Fruit fly (Drosophila melanogaster) whole organism, embryonic: ENCODE data around the gene pes.
A peak's percentile ranks its signal among the peaks of the same experiment; 100 is the strongest.

Experiments used
- CG12942 ChIP-seq: fragments of 200-800 bp; sonication (Bioruptor generic); optimal IDR thresholded peaks from 3 replicates; lab custom pipeline; 2016; ENCODE audit warnings: missing biosample characterization, missing genetic modification characterization
- CG13894 ChIP-seq: fragments of 200-800 bp; sonication (Bioruptor generic); optimal IDR thresholded peaks from 3 replicates; lab custom pipeline; 2018; ENCODE audit warnings: missing biosample characterization, mild to moderate bottlenecking, missing genetic modification characterization, moderate library complexity
- CG1603 ChIP-seq: fragments of 200-800 bp; sonication (Bioruptor generic); optimal IDR thresholded peaks from 2 replicates; lab custom pipeline; 2019; ENCODE audit warnings: missing biosample characterization, mild to moderate bottlenecking, missing genetic modification characterization, moderate library complexity
- CG1647 ChIP-seq: fragments of 200-800 bp; sonication (Bioruptor generic); optimal IDR thresholded peaks from 3 replicates; lab custom pipeline; 2016; ENCODE audit warnings: missing biosample characterization, missing genetic modification characterization
- CG17328 ChIP-seq: fragments of 200-800 bp; sonication (Bioruptor generic); IDR thresholded peaks from 2 replicates; pipeline ENCODE4 v1.3.6; 2022; ENCODE audit warnings: missing biosample characterization, missing genetic modification characterization
- CG2120 ChIP-seq: fragments of 200-800 bp; sonication (Bioruptor generic); optimal IDR thresholded peaks from 3 replicates; lab custom pipeline; 2016; ENCODE audit warnings: missing biosample characterization, missing genetic modification characterization
- CG2712 ChIP-seq: fragments of 200-800 bp; optimal IDR thresholded peaks from 3 replicates; lab custom pipeline; 2019; ENCODE audit warnings: missing biosample characterization, mild to moderate bottlenecking, missing genetic modification characterization, moderate library complexity
- CG3726 ChIP-seq: fragments of 200-800 bp; sonication (Bioruptor generic); IDR thresholded peaks from 3 replicates; pipeline ENCODE4, ENCODE4 v1.3.6; 2022; ENCODE audit warnings: missing biosample characterization, missing genetic modification characterization
- CG3847 ChIP-seq: fragments of 200-800 bp; sonication (Bioruptor generic); IDR thresholded peaks from 2 replicates; pipeline ENCODE4 v1.3.6; 2022; ENCODE audit warnings: missing biosample characterization, missing genetic modification characterization
- CG4424 ChIP-seq: fragments of 200-800 bp; sonication (Bioruptor generic); optimal IDR thresholded peaks from 3 replicates; lab custom pipeline; 2016; ENCODE audit warnings: missing biosample characterization, missing genetic modification characterization
- CG5245 ChIP-seq: fragments of 200-800 bp; sonication (Bioruptor generic); optimal IDR thresholded peaks from 3 replicates; lab custom pipeline; 2016; ENCODE audit warnings: missing biosample characterization, missing genetic modification characterization
- CG7357 ChIP-seq: fragments of 200-800 bp; sonication (Bioruptor generic); IDR thresholded peaks from 3 replicates; pipeline ENCODE4 v1.3.6; 2022; ENCODE audit warnings: missing biosample characterization, missing genetic modification characterization
- CG8388 ChIP-seq: fragments of 200-800 bp; sonication (Bioruptor generic); optimal IDR thresholded peaks from 2 replicates; lab custom pipeline; 2019; ENCODE audit warnings: missing biosample characterization, mild to moderate bottlenecking, missing genetic modification characterization, moderate library complexity
- CG9727 ChIP-seq: fragments of 200-800 bp; sonication (Bioruptor generic); optimal IDR thresholded peaks from 3 replicates; lab custom pipeline; 2017; ENCODE audit warnings: missing biosample characterization, mild to moderate bottlenecking, missing genetic modification characterization
- CkIIα-i1 ChIP-seq: fragments of 200-800 bp; sonication (Bioruptor generic); IDR thresholded peaks from 2 replicates; pipeline ENCODE4 v1.3.6; 2022; ENCODE audit warnings: missing biosample characterization, missing genetic modification characterization
- Dad ChIP-seq: fragments of 200-800 bp; sonication (Bioruptor generic); optimal IDR thresholded peaks from 3 replicates; lab custom pipeline; 2016; ENCODE audit warnings: missing biosample characterization, missing genetic modification characterization
- Fer3 ChIP-seq: fragments of 200-800 bp; sonication (Bioruptor generic); optimal IDR thresholded peaks from 2 replicates; lab custom pipeline; 2018; ENCODE audit warnings: missing biosample characterization, mild to moderate bottlenecking, missing genetic modification characterization, moderate library complexity
- Hr39 ChIP-seq: fragments of >200 bp; optimal IDR thresholded peaks from 2 replicates; lab custom pipeline; 2017
- MTF-1 ChIP-seq: fragments of 200-800 bp; sonication (Bioruptor generic); optimal IDR thresholded peaks from 2 replicates; lab custom pipeline; 2018; ENCODE audit warnings: missing biosample characterization, mild to moderate bottlenecking, missing genetic modification characterization, borderline replicate concordance
- Max ChIP-seq: fragments of 200-800 bp; sonication (Bioruptor generic); optimal IDR thresholded peaks from 2 replicates; lab custom pipeline; 2016; ENCODE audit warnings: missing biosample characterization, mild to moderate bottlenecking, missing genetic modification characterization
- Mes4 ChIP-seq: fragments of 200-800 bp; sonication (Bioruptor generic); optimal IDR thresholded peaks from 2 replicates; lab custom pipeline; 2016; ENCODE audit warnings: missing biosample characterization, missing genetic modification characterization
- Rfx ChIP-seq: fragments of 200-800 bp; sonication (Bioruptor generic); IDR thresholded peaks from 2 replicates; pipeline ENCODE4 v1.3.6; 2022; ENCODE audit warnings: missing biosample characterization, missing genetic modification characterization
- Rx ChIP-seq: fragments of 200-800 bp; sonication (Bioruptor generic); IDR thresholded peaks from 2 replicates; pipeline ENCODE4 v1.3.6; 2022; ENCODE audit warnings: missing biosample characterization, missing genetic modification characterization
- Sox102F ChIP-seq: fragments of 200-800 bp; sonication (Bioruptor generic); optimal IDR thresholded peaks from 2 replicates; lab custom pipeline; 2018; ENCODE audit warnings: missing biosample characterization, mild to moderate bottlenecking, missing genetic modification characterization, moderate library complexity
- Stat92E ChIP-seq, 3 experiments: fragments of >200 bp in 2 of 3; fragments of 200-800 bp in 1 of 3; sonication (Bioruptor generic) in 1 of 3; optimal IDR thresholded peaks; 2 replicates each; lab custom pipeline; 2017 to 2019; ENCODE audit warnings: missing biosample characterization in 3 of 3, missing genetic modification characterization in 3 of 3, mild to moderate bottlenecking in 1 of 3, moderate library complexity in 1 of 3
- Taf1 ChIP-seq: fragments of 200-800 bp; sonication (Bioruptor generic); IDR thresholded peaks from 2 replicates; pipeline ENCODE4 v1.3.6; 2022; ENCODE audit warnings: missing biosample characterization, missing genetic modification characterization
- Vsx1 ChIP-seq: fragments of 200-800 bp; sonication (Bioruptor generic); optimal IDR thresholded peaks from 2 replicates; lab custom pipeline; 2017; ENCODE audit warnings: missing biosample characterization, mild to moderate bottlenecking, missing genetic modification characterization, missing genetic modification reagents
- aop ChIP-seq: fragments of 200-800 bp; sonication (Bioruptor generic); IDR thresholded peaks from 2 replicates; pipeline ENCODE4 v1.3.6; 2022; ENCODE audit warnings: missing biosample characterization, missing genetic modification characterization
- ara ChIP-seq: fragments of 200-800 bp; sonication (Bioruptor generic); IDR thresholded peaks from 2 replicates; pipeline ENCODE4 v1.3.6; 2022; ENCODE audit warnings: missing biosample characterization, missing genetic modification characterization
- br ChIP-seq: fragments of >200 bp; optimal IDR thresholded peaks from 2 replicates; lab custom pipeline; 2017
- chif ChIP-seq, 2 experiments: fragments of 200-800 bp; sonication (Bioruptor generic); optimal IDR thresholded peaks; 3 replicates each; lab custom pipeline; 2016; ENCODE audit warnings: missing biosample characterization in 2 of 2, missing genetic modification characterization in 2 of 2
- ems ChIP-seq: fragments of 200-800 bp; sonication (Bioruptor generic); optimal IDR thresholded peaks from 3 replicates; lab custom pipeline; 2016; ENCODE audit warnings: missing biosample characterization, missing genetic modification characterization
- ewg ChIP-seq: fragments of 200-800 bp; sonication (Bioruptor generic); optimal IDR thresholded peaks from 3 replicates; lab custom pipeline; 2017; ENCODE audit warnings: mild to moderate bottlenecking, missing biosample characterization, missing genetic modification reagents, missing genetic modification characterization
- fd102C ChIP-seq: fragments of 200-800 bp; sonication (Bioruptor generic); optimal IDR thresholded peaks from 2 replicates; lab custom pipeline; 2018; ENCODE audit warnings: missing biosample characterization, mild to moderate bottlenecking, missing genetic modification characterization, moderate library complexity
- fd64A ChIP-seq: fragments of 200-800 bp; sonication (Bioruptor generic); optimal IDR thresholded peaks from 3 replicates; lab custom pipeline; 2018; ENCODE audit warnings: missing biosample characterization, mild to moderate bottlenecking, missing genetic modification characterization
- gsb ChIP-seq: fragments of 200-800 bp; sonication (Bioruptor generic); IDR thresholded peaks from 2 replicates; pipeline ENCODE4 v1.3.6; 2022; ENCODE audit warnings: missing biosample characterization, missing genetic modification characterization
- inv ChIP-seq: fragments of 200-800 bp; sonication (Bioruptor generic); IDR thresholded peaks from 2 replicates; pipeline ENCODE4 v1.3.6; 2022; ENCODE audit warnings: missing biosample characterization, missing genetic modification characterization; ENCODE audit not compliant: partially characterized antibody
- lab ChIP-seq: fragments of 200-800 bp; sonication (Bioruptor generic); optimal IDR thresholded peaks from 3 replicates; lab custom pipeline; 2017; ENCODE audit warnings: missing biosample characterization, missing genetic modification characterization, mild to moderate bottlenecking, moderate library complexity, missing genetic modification reagents
- lilli ChIP-seq: fragments of 200-800 bp; sonication (Bioruptor generic); optimal IDR thresholded peaks from 3 replicates; lab custom pipeline; 2016; ENCODE audit warnings: missing biosample characterization, missing genetic modification characterization
- lmd ChIP-seq: fragments of 200-800 bp; sonication (Bioruptor generic); IDR thresholded peaks from 2 replicates; pipeline ENCODE4 v1.3.6; 2022; ENCODE audit warnings: missing biosample characterization, missing genetic modification characterization
- nmo ChIP-seq: fragments of 200-800 bp; sonication (Bioruptor generic); optimal IDR thresholded peaks from 2 replicates; lab custom pipeline; 2018; ENCODE audit warnings: missing biosample characterization, mild to moderate bottlenecking, missing genetic modification characterization, moderate library complexity
- onecut ChIP-seq: fragments of 200-800 bp; sonication (Bioruptor generic); IDR thresholded peaks from 2 replicates; pipeline ENCODE4 v1.3.6; 2022; ENCODE audit warnings: missing biosample characterization, missing genetic modification characterization
- otp ChIP-seq: fragments of 200-800 bp; sonication (Bioruptor generic); IDR thresholded peaks from 3 replicates; pipeline ENCODE4, ENCODE4 v1.3.6; 2022; ENCODE audit warnings: missing biosample characterization, missing genetic modification characterization
- row ChIP-seq: fragments of 200-800 bp; sonication (Bioruptor generic); IDR thresholded peaks from 3 replicates; pipeline ENCODE4 v1.3.6; 2022; ENCODE audit warnings: missing biosample characterization, missing genetic modification characterization
- salm ChIP-seq: fragments of 200-800 bp; sonication (Bioruptor generic); optimal IDR thresholded peaks from 2 replicates; lab custom pipeline; 2018; ENCODE audit warnings: missing biosample characterization, mild to moderate bottlenecking, missing genetic modification characterization
- sc ChIP-seq, 3 experiments: fragments of >200 bp in 2 of 3; fragments of 200-800 bp in 1 of 3; sonication (Bioruptor generic) in 1 of 3; optimal IDR thresholded peaks; 2 replicates in 2 of 3; 3 replicates in 1 of 3; lab custom pipeline; 2017; ENCODE audit warnings: mild to moderate bottlenecking in 1 of 3, missing biosample characterization in 1 of 3, missing genetic modification characterization in 1 of 3, missing genetic modification reagents in 1 of 3
- sd ChIP-seq: fragments of 200-800 bp; sonication (Bioruptor generic); optimal IDR thresholded peaks from 3 replicates; lab custom pipeline; 2018; ENCODE audit warnings: missing biosample characterization, mild to moderate bottlenecking, missing genetic modification characterization, moderate library complexity
- sens ChIP-seq: fragments of 200-800 bp; sonication (Bioruptor generic); peaks from one replicate; lab custom pipeline; 2016; ENCODE audit warnings: missing biosample characterization, missing genetic modification characterization
- sisA ChIP-seq: fragments of 200-800 bp; sonication (Bioruptor generic); IDR thresholded peaks from 2 replicates; pipeline ENCODE4 v1.3.6; 2022; ENCODE audit warnings: missing biosample characterization, missing genetic modification characterization
- unpg ChIP-seq: fragments of 200-800 bp; sonication (Bioruptor generic); optimal IDR thresholded peaks from 3 replicates; lab custom pipeline; 2018; ENCODE audit warnings: missing biosample characterization, mild to moderate bottlenecking, missing genetic modification characterization, moderate library complexity
- vfl ChIP-seq: fragments of 200-800 bp; sonication (Bioruptor generic); optimal IDR thresholded peaks from 2 replicates; lab custom pipeline; 2016; ENCODE audit warnings: missing biosample characterization, missing genetic modification characterization
- wek ChIP-seq: fragments of 200-800 bp; sonication (Bioruptor generic); optimal IDR thresholded peaks from 3 replicates; lab custom pipeline; 2018; ENCODE audit warnings: missing biosample characterization, mild to moderate bottlenecking, missing genetic modification characterization, moderate library complexity

Gene pes

DNA sequence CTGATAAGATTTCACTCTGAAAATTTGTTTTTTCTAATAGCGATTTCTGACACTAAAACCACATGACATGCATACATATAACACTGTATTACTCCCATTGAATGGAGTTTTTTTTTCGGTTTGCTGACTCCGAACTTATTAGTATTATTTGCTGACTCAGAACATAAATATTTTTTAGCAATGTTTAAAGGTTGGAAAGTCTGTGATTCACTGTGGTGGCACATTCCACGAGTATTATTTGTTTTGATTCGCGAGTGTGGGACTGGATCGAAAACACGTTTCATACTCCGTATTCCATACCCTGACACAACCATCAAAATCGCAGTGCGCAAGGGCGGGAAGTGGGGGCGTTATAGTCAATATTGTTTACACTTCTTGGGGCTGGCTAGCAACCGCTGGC, 1.3 kb downstream of the pes start:
- TF ChIP-seq Dad (no peak), sc (optimal IDR thresholded peaks at IDR 0.05; lab: Kevin White, UChicago) (no peak), sc (GFP tag; optimal IDR thresholded peaks at IDR 0.05; lab: Kevin White, UChicago) (no peak), Taf1 (GFP tag; lab: Robert Waterston, UW) (0 out of 2 replicates have a peak, but pooled peaks have one; percentile 6), CG3847 (no peak), onecut (peak; percentile 30; the same call in 1 of the 2 replicates), vfl (GFP tag; lab: Kevin White, UChicago) (no peak), Stat92E (GFP tag; optimal IDR thresholded peaks at IDR 0.05; lab: Kevin White, UChicago) (no peak), CG7357 (GFP tag; lab: Robert Waterston, UW) (no peak), CkIIα-i1 (GFP tag; lab: Robert Waterston, UW) (no peak), ewg (GFP tag; lab: Kevin White, UChicago) (peak; percentile 30), Hr39 (lab: Kevin White, UChicago) (no peak), sisA (GFP tag; lab: Robert Waterston, UW) (no peak), CG1647 (GFP tag; lab: Kevin White, UChicago) (no peak), Rx (GFP tag; lab: Robert Waterston, UW) (no peak), CG5245 (GFP tag; lab: Kevin White, UChicago) (no peak), CG12942 (no peak), CG3726 (GFP tag; lab: Robert Waterston, UW) (no peak), CG2712 (tag; lab: Kevin White, UChicago) (no peak), CG13894 (tag; lab: Kevin White, UChicago) (peak; percentile 21), CG8388 (no peak), salm (tag; lab: Kevin White, UChicago) (no peak), sd (tag; lab: Kevin White, UChicago) (peak; percentile 82), nmo (no peak), br (lab: Kevin White, UChicago) (no peak), Rfx (0 out of 2 replicates have a peak, but pooled peaks have one; percentile 33)

DNA sequence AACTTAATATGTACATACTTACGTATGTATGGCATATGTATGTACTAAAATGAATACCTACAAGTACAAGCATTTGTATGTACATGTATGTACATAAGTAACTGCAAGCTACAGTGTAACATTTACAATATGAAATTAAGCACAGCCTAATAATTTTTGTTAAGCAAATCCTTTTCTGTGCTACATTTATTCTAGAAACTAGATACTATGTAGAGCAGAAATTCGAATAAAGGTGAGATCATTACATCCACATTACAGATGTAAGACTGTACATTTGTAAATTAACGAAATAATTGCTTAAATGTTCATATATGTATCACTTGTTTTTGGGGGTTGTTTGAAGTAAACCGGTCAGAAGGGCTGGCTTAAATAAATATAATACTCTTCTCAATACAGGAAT, 2.0 kb downstream of the pes start:
- TF ChIP-seq CG17328 (GFP tag; lab: Robert Waterston, UW) (peak; percentile 17; the same call in 1 of the 2 replicates), fd102C (no peak), chif (GFP tag; optimal IDR thresholded peaks at IDR 0.05; lab: Kevin White, UChicago) (no peak), otp (GFP tag; lab: Robert Waterston, UW) (no peak), unpg (peak; percentile 2), MTF-1 (no peak), CG5245 (GFP tag; lab: Kevin White, UChicago) (no peak), Max (GFP tag; lab: Kevin White, UChicago) (no peak), CG2120 (GFP tag; lab: Kevin White, UChicago) (peak; percentile 57), CG1603 (tag; lab: Kevin White, UChicago) (peak; percentile 54), ems (GFP tag; lab: Kevin White, UChicago) (no peak), wek (no peak), CG4424 (peak; percentile 19), fd64A (GFP tag; lab: Kevin White, UChicago) (no peak), Mes4 (no peak), gsb (0 out of 2 replicates have a peak, but pooled peaks have one; percentile 12), Fer3 (tag; lab: Kevin White, UChicago) (peak; percentile 40), inv (no peak), sens (peak; percentile 77), CG9727 (no peak), lab (GFP tag; lab: Kevin White, UChicago) (peak; percentile 17), row (GFP tag; lab: Robert Waterston, UW) (peak; percentile 57; the same call in 2 of the 3 replicates), lilli (GFP tag; lab: Kevin White, UChicago) (peak; percentile 33), lmd (GFP tag; lab: Robert Waterston, UW) (0 out of 2 replicates have a peak, but pooled peaks have one; percentile 29), Sox102F (GFP tag; lab: Kevin White, UChicago) (peak; percentile 36), aop (GFP tag; lab: Robert Waterston, UW) (no peak), Vsx1 (GFP tag; lab: Kevin White, UChicago) (peak; percentile 1), ara (no peak)
